Worm (Caenorhabditis elegans) whole organism, L4 larva: ENCODE data around the gene vdac-1.

ENCODE experiments used
- F10B5.3 ChIP-seq: sonication (generic microtip); optimal IDR thresholded peaks from 2 replicates; lab custom pipeline; 2016; ENCODE audit warnings: mild to moderate bottlenecking, missing genetic modification characterization, missing compliant biosample characterization
- F37D6.2 ChIP-seq: sonication (generic microtip); optimal IDR thresholded peaks from 2 replicates; lab custom pipeline; 2016; ENCODE audit warnings: mild to moderate bottlenecking, missing genetic modification characterization, missing compliant biosample characterization
- T20F7.1 ChIP-seq: fragments of 200-800 bp; sonication (Bioruptor generic); optimal IDR thresholded peaks from 2 replicates; lab custom pipeline; 2018; ENCODE audit warnings: mild to moderate bottlenecking, missing genetic modification characterization, missing compliant biosample characterization
- Y105C5A.15 ChIP-seq: fragments of 200-800 bp; sonication (Bioruptor generic); IDR thresholded peaks from 2 replicates; pipeline ENCODE4 v1.3.6; 2022; ENCODE audit warnings: missing genetic modification characterization, missing compliant biosample characterization
- ama-1 ChIP-seq: fragments of 150-350 bp; optimal IDR thresholded peaks from 2 replicates; lab custom pipeline; 2014; ENCODE audit warnings: inconsistent platforms, mixed read lengths
- arid-1 ChIP-seq: fragments of 200-800 bp; sonication (Bioruptor generic); conservative IDR thresholded peaks from 2 replicates; pipeline ENCODE4 v1.3.6; 2022; ENCODE audit warnings: missing genetic modification reagents, missing genetic modification characterization, missing compliant biosample characterization
- ceh-20 ChIP-seq: fragments of 200-800 bp; sonication (Bioruptor generic); IDR thresholded peaks from 2 replicates; pipeline ENCODE4 v1.3.6; 2022; ENCODE audit warnings: missing genetic modification reagents, missing genetic modification characterization, missing compliant biosample characterization
- ceh-28 ChIP-seq: fragments of 150-350 bp; optimal IDR thresholded peaks from 2 replicates; lab custom pipeline; 2014; ENCODE audit warnings: missing biosample characterization, missing genetic modification reagents, missing genetic modification characterization
- ceh-32 ChIP-seq: sonication (generic microtip); optimal IDR thresholded peaks from 2 replicates; lab custom pipeline; 2016; ENCODE audit warnings: mild to moderate bottlenecking, missing genetic modification characterization, missing compliant biosample characterization; ENCODE audit not compliant: poor library complexity
- ceh-44 ChIP-seq: fragments of 200-800 bp; sonication (Bioruptor generic); IDR thresholded peaks from 2 replicates; pipeline ENCODE4 v1.3.6; 2022; ENCODE audit warnings: missing genetic modification reagents, missing genetic modification characterization, missing compliant biosample characterization
- ceh-62 ChIP-seq: sonication (generic microtip); optimal IDR thresholded peaks from 2 replicates; lab custom pipeline; 2017; ENCODE audit warnings: missing biosample characterization, missing genetic modification characterization
- daf-16 ChIP-seq, 3 experiments: sonication (generic microtip); optimal IDR thresholded peaks; 2 replicates each; lab custom pipeline; 2016 to 2017; ENCODE audit warnings: missing genetic modification characterization in 3 of 3, missing genetic modification reagents in 3 of 3, mild to moderate bottlenecking in 2 of 3, missing compliant biosample characterization in 2 of 3, missing biosample characterization in 1 of 3, moderate library complexity in 1 of 3
- dmd-6 ChIP-seq: fragments of 200-800 bp; sonication (Bioruptor generic); IDR thresholded peaks from 2 replicates; pipeline ENCODE4 v1.3.6; 2022; ENCODE audit warnings: missing genetic modification reagents, missing genetic modification characterization, missing compliant biosample characterization
- dpl-1 ChIP-seq: fragments of 150-350 bp; optimal IDR thresholded peaks from 2 replicates; lab custom pipeline; 2014; ENCODE audit warnings: missing biosample characterization, missing genetic modification reagents, missing genetic modification characterization
- duxl-1 ChIP-seq: sonication (generic microtip); optimal IDR thresholded peaks from 2 replicates; lab custom pipeline; 2016; ENCODE audit warnings: mild to moderate bottlenecking, missing genetic modification characterization, moderate library complexity, missing compliant biosample characterization; ENCODE audit not compliant: poor library complexity
- dve-1 ChIP-seq: sonication (generic microtip); optimal IDR thresholded peaks from 2 replicates; lab custom pipeline; 2017; ENCODE audit warnings: antibody characterized with exemption, mild to moderate bottlenecking, missing genetic modification characterization, missing compliant biosample characterization; ENCODE audit not compliant: insufficient read depth
- egl-43 ChIP-seq: fragments of 200-800 bp; sonication (Bioruptor generic); IDR thresholded peaks from 2 replicates; pipeline ENCODE4 v1.3.6; 2022; ENCODE audit warnings: missing genetic modification reagents, missing genetic modification characterization, missing compliant biosample characterization
- fos-1 ChIP-seq: fragments of 150-350 bp; optimal IDR thresholded peaks from 2 replicates; lab custom pipeline; 2014; ENCODE audit warnings: missing biosample characterization, missing genetic modification characterization
- hif-1 ChIP-seq, 2 experiments: sonication (generic microtip); optimal IDR thresholded peaks; 2 replicates each; lab custom pipeline; 2016 to 2017; ENCODE audit warnings: missing compliant biosample characterization in 2 of 2, missing genetic modification characterization in 2 of 2, missing genetic modification reagents in 2 of 2, missing genotype in 2 of 2, mild to moderate bottlenecking in 1 of 2
- hlh-11 ChIP-seq: fragments of 200-800 bp; sonication (Bioruptor generic); optimal IDR thresholded peaks from 2 replicates; lab custom pipeline; 2018; ENCODE audit warnings: mild to moderate bottlenecking, missing genetic modification characterization, missing compliant biosample characterization
- hlh-30 ChIP-seq: sonication (generic microtip); optimal IDR thresholded peaks from 2 replicates; lab custom pipeline; 2017; ENCODE audit warnings: antibody characterized with exemption, mild to moderate bottlenecking, missing genetic modification characterization, missing compliant biosample characterization; ENCODE audit not compliant: insufficient read depth
- hmg-1.1 ChIP-seq: fragments of 200-800 bp; sonication (Bioruptor generic); IDR thresholded peaks from 2 replicates; pipeline ENCODE4 v1.3.6; 2022; ENCODE audit warnings: missing genetic modification reagents, missing genetic modification characterization, missing compliant biosample characterization
- jun-1 ChIP-seq: fragments of 150-350 bp; optimal IDR thresholded peaks from 2 replicates; lab custom pipeline; 2014; ENCODE audit warnings: missing biosample characterization, missing genetic modification reagents, missing genetic modification characterization
- lim-7 ChIP-seq: fragments of 200-800 bp; sonication (Bioruptor generic); IDR thresholded peaks from 2 replicates; pipeline ENCODE4 v1.3.6; 2022; ENCODE audit warnings: missing genetic modification characterization, missing compliant biosample characterization
- lir-3 ChIP-seq: sonication (generic microtip); optimal IDR thresholded peaks from 2 replicates; lab custom pipeline; 2016; ENCODE audit warnings: mild to moderate bottlenecking, missing genetic modification characterization, missing compliant biosample characterization
- lsy-2 ChIP-seq, 2 experiments: fragments of 150-350 bp in 1 of 2; sonication (generic microtip) in 1 of 2; optimal IDR thresholded peaks; 2 replicates each; lab custom pipeline; 2014 to 2017; ENCODE audit warnings: missing biosample characterization in 2 of 2, missing genetic modification characterization in 2 of 2
- madf-5 ChIP-seq, 2 experiments: fragments of 200-800 bp; sonication (Bioruptor generic); IDR thresholded peaks; 2 replicates each; pipeline ENCODE4 v1.3.6; 2022; ENCODE audit warnings: missing compliant biosample characterization in 2 of 2, missing genetic modification characterization in 2 of 2
- madf-9 ChIP-seq: fragments of 200-800 bp; sonication (Bioruptor generic); conservative IDR thresholded peaks from 2 replicates; pipeline ENCODE4 v1.3.6; 2022; ENCODE audit warnings: missing genetic modification reagents, missing genetic modification characterization, missing compliant biosample characterization
- mdl-1 ChIP-seq, 2 experiments: fragments of 150-350 bp in 1 of 2; sonication (generic microtip) in 1 of 2; optimal IDR thresholded peaks; 2 replicates each; lab custom pipeline; 2014 to 2017; ENCODE audit warnings: missing biosample characterization in 2 of 2, missing genetic modification characterization in 2 of 2
- mdt-29 ChIP-seq: fragments of 200-800 bp; sonication (Bioruptor generic); IDR thresholded peaks from 2 replicates; pipeline ENCODE4 v1.3.6; 2022; ENCODE audit warnings: missing genetic modification reagents, missing genetic modification characterization, missing compliant biosample characterization
- mep-1 ChIP-seq: fragments of 150-350 bp; sonication (generic microtip); optimal IDR thresholded peaks from 3 replicates; lab custom pipeline; 2014; ENCODE audit warnings: missing biosample characterization, missing genetic modification characterization
- mes-2 ChIP-seq: sonication (generic microtip); optimal IDR thresholded peaks from 2 replicates; lab custom pipeline; 2016; ENCODE audit warnings: missing genotype, mild to moderate bottlenecking, missing genetic modification characterization, missing compliant biosample characterization; ENCODE audit not compliant: poor library complexity, severe bottlenecking
- mxl-2 ChIP-seq: fragments of 200-800 bp; sonication (Bioruptor generic); conservative IDR thresholded peaks from 2 replicates; pipeline ENCODE4 v1.3.6; 2022; ENCODE audit warnings: missing genetic modification reagents, missing genetic modification characterization, missing compliant biosample characterization
- mxl-3 ChIP-seq: fragments of 200-800 bp; sonication (Bioruptor generic); optimal IDR thresholded peaks from 2 replicates; lab custom pipeline; 2018; ENCODE audit warnings: mild to moderate bottlenecking, missing genetic modification characterization, missing compliant biosample characterization
- nhr-10 ChIP-seq: fragments of 150-350 bp; optimal IDR thresholded peaks from 2 replicates; lab custom pipeline; 2014; ENCODE audit warnings: missing biosample characterization, missing genetic modification characterization
- nhr-11 ChIP-seq: fragments of 150-350 bp; optimal IDR thresholded peaks from 2 replicates; lab custom pipeline; 2014; ENCODE audit warnings: missing biosample characterization, missing genetic modification characterization
- nhr-28 ChIP-seq: fragments of 150-350 bp; optimal IDR thresholded peaks from 2 replicates; lab custom pipeline; 2014; ENCODE audit warnings: missing biosample characterization, missing genetic modification characterization
- nhr-48 ChIP-seq: sonication (generic microtip); optimal IDR thresholded peaks from 2 replicates; lab custom pipeline; 2016; ENCODE audit warnings: mild to moderate bottlenecking, missing genetic modification characterization, missing compliant biosample characterization
- nhr-6 ChIP-seq: fragments of 150-350 bp; optimal IDR thresholded peaks from 2 replicates; lab custom pipeline; 2014; ENCODE audit warnings: missing biosample characterization, missing genetic modification characterization
- nhr-77 ChIP-seq: fragments of 150-350 bp; optimal IDR thresholded peaks from 2 replicates; lab custom pipeline; 2014; ENCODE audit warnings: missing biosample characterization, missing genetic modification characterization
- php-3 ChIP-seq: fragments of 200-800 bp; sonication (Bioruptor generic); IDR thresholded peaks from 2 replicates; pipeline ENCODE4 v1.3.6; 2022; ENCODE audit warnings: missing genetic modification reagents, missing genetic modification characterization, missing compliant biosample characterization
- rbr-2 ChIP-seq: sonication (generic microtip); optimal IDR thresholded peaks from 2 replicates; lab custom pipeline; 2016; ENCODE audit warnings: missing genotype, missing genetic modification characterization, missing compliant biosample characterization
- saeg-2 ChIP-seq: fragments of 200-800 bp; sonication (Bioruptor generic); IDR thresholded peaks from 2 replicates; pipeline ENCODE4 v1.3.6; 2022; ENCODE audit warnings: missing genetic modification reagents, missing genetic modification characterization, missing compliant biosample characterization
- snpc-4 ChIP-seq: fragments of 150-350 bp; optimal IDR thresholded peaks from 2 replicates; lab custom pipeline; 2014; ENCODE audit warnings: missing biosample characterization, missing genetic modification characterization
- spr-1 ChIP-seq: sonication (generic microtip); optimal IDR thresholded peaks from 2 replicates; lab custom pipeline; 2016; ENCODE audit warnings: mild to moderate bottlenecking, missing genetic modification characterization, missing compliant biosample characterization
- tag-97 ChIP-seq: fragments of 200-800 bp; sonication (Bioruptor generic); IDR thresholded peaks from 2 replicates; pipeline ENCODE4 v1.3.6; 2022; ENCODE audit warnings: missing genetic modification characterization, missing compliant biosample characterization
- unc-130 ChIP-seq: sonication (generic microtip); optimal IDR thresholded peaks from 2 replicates; lab custom pipeline; 2016; ENCODE audit warnings: missing genetic modification reagents, missing genetic modification characterization, missing compliant biosample characterization
- unc-39 ChIP-seq: sonication (generic microtip); optimal IDR thresholded peaks from 2 replicates; lab custom pipeline; 2017; ENCODE audit warnings: missing biosample characterization, missing genetic modification characterization
- unc-62 ChIP-seq, 3 experiments: fragments of 150-350 bp in 1 of 3; sonication (generic microtip); optimal IDR thresholded peaks in 2 of 3; peaks in 1 of 3; 1 replicate in 1 of 3; 2 replicates in 2 of 3; lab custom pipeline; 2014 to 2017; ENCODE audit warnings: missing biosample characterization in 3 of 3, missing genetic modification characterization in 3 of 3, missing genetic modification reagents in 3 of 3, missing genotype in 1 of 3
- zfp-2 ChIP-seq: sonication (generic microtip); optimal IDR thresholded peaks from 2 replicates; lab custom pipeline; 2016; ENCODE audit warnings: mild to moderate bottlenecking, missing genetic modification characterization, missing compliant biosample characterization
- ztf-11 ChIP-seq: fragments of 150-350 bp; optimal IDR thresholded peaks from 2 replicates; lab custom pipeline; 2014; ENCODE audit warnings: missing biosample characterization, missing genetic modification characterization

vdac-1 gene

DNA sequence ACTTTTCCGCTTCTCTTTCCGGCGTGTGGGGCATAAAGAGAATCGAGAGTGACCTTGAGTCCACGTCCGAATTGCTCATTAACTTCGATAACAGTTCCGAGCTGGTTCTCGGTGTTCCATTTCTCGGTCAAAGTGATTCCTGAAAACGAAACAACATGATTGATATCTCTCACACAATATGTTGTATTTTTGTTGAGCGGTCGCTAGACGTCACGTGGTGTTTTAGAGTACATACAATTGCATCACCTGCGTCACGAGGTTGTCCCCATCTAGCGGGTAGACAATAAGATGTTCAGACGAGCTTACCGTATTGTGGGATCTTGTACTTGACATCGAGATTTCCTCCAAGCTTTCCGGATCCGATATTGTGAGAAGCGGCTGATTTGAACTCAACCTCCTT is 386 bp downstream of the vdac-1 start:
- TF ChIP-seq hlh-11 (peak; percentile 71), ceh-20 (no peak), unc-39 (tag; lab: Kevin White, UChicago) (no peak), lim-7 (GFP tag; lab: Robert Waterston, UW) (no peak), mxl-3 (GFP tag; lab: Kevin White, UChicago) (peak; percentile 43), hif-1 (tag; optimal IDR thresholded peaks at IDR 0.05; lab: Kevin White, UChicago) (no peak), rbr-2 (tag; lab: Kevin White, UChicago) (no peak), madf-9 (no peak), zfp-2 (tag; lab: Kevin White, UChicago) (no peak), lsy-2 (tag; optimal IDR thresholded peaks at IDR 0.05; lab: Kevin White, UChicago) (peak; percentile 13 to 52), Y105C5A.15 (GFP tag; lab: Robert Waterston, UW) (no peak), unc-62 (GFP tag; optimal IDR thresholded peaks at IDR 0.05 in 1 of 2; lab: Kevin White, UChicago) (peak in 1 of 2 experiments; percentile 96), unc-62 (tag; optimal IDR thresholded peaks at IDR 0.05; lab: Kevin White, UChicago) (no peak), nhr-77 (tag; lab: Kevin White, UChicago) (peak; percentile 24), nhr-28 (tag; lab: Kevin White, UChicago) (peak; percentile 62), ceh-28 (tag; lab: Kevin White, UChicago) (no peak), php-3 (GFP tag; lab: Robert Waterston, UW) (no peak), tag-97 (no peak), egl-43 (GFP tag; lab: Robert Waterston, UW) (no peak), fos-1 (tag; lab: Kevin White, UChicago) (no peak), arid-1 (GFP tag; lab: Robert Waterston, UW) (no peak), duxl-1 (tag; lab: Kevin White, UChicago) (peak; percentile 17), nhr-11 (tag; lab: Kevin White, UChicago) (peak; percentile 34), F10B5.3 (tag; lab: Kevin White, UChicago) (no peak), hmg-1.1 (GFP tag; lab: Robert Waterston, UW) (no peak), mep-1 (peak; percentile 28), lir-3 (tag; lab: Kevin White, UChicago) (no peak), T20F7.1 (GFP tag; lab: Kevin White, UChicago) (peak; percentile 7), nhr-10 (tag; lab: Kevin White, UChicago) (no peak), mxl-2 (no peak), madf-5 (GFP tag; IDR thresholded peaks at IDR 0.05; lab: Robert Waterston, UW) (no peak), dpl-1 (GFP tag; lab: Kevin White, UChicago) (peak; percentile 2), daf-16 (GFP tag; optimal IDR thresholded peaks at IDR 0.05; lab: Kevin White, UChicago) (peak in 1 of 2 experiments; percentile 6), daf-16 (tag; optimal IDR thresholded peaks at IDR 0.05; lab: Kevin White, UChicago) (peak; percentile 55), ceh-44 (no peak), saeg-2 (GFP tag; lab: Robert Waterston, UW) (no peak), mdl-1 (tag; optimal IDR thresholded peaks at IDR 0.05; lab: Kevin White, UChicago) (peak in 1 of 2 experiments; percentile 48), mes-2 (tag; lab: Kevin White, UChicago) (no peak), ceh-62 (tag; lab: Kevin White, UChicago) (no peak), unc-130 (no peak), F37D6.2 (tag; lab: Kevin White, UChicago) (no peak), mdt-29 (GFP tag; lab: Robert Waterston, UW) (no peak), ama-1 (lab: Kevin White, UChicago) (peak; percentile 33), snpc-4 (tag; lab: Kevin White, UChicago) (no peak), ztf-11 (no peak), jun-1 (tag; lab: Kevin White, UChicago) (no peak), dmd-6 (GFP tag; lab: Robert Waterston, UW) (peak; percentile 55), nhr-6 (tag; lab: Kevin White, UChicago) (no peak), ceh-32 (no peak), spr-1 (tag; lab: Kevin White, UChicago) (no peak), nhr-48 (tag; lab: Kevin White, UChicago) (peak; percentile 39), dve-1 (peak; percentile 42), hlh-30 (tag; lab: Kevin White, UChicago) (peak; percentile 88)
